Worm (Caenorhabditis elegans) whole organism, L1 larva: ENCODE data around the gene C04E6.4.

Source experiments
- aly-2 ChIP-seq: fragments of 150-350 bp; optimal IDR thresholded peaks from 2 replicates; lab custom pipeline; 2014; ENCODE audit warnings: missing biosample characterization, missing genetic modification characterization
- grh-1 ChIP-seq: fragments of 200-800 bp; sonication (Bioruptor generic); IDR thresholded peaks from 2 replicates; pipeline ENCODE4 v1.3.6; 2022; ENCODE audit warnings: missing genetic modification reagents, missing genetic modification characterization, missing compliant biosample characterization
- hpl-2 ChIP-seq: fragments of 150-350 bp; optimal IDR thresholded peaks from 2 replicates; lab custom pipeline; 2014; ENCODE audit warnings: missing biosample characterization, missing genetic modification reagents, missing genetic modification characterization
- lin-15B ChIP-seq: fragments of 150-350 bp; sonication (generic microtip); optimal IDR thresholded peaks from 3 replicates; lab custom pipeline; 2014; ENCODE audit warnings: missing biosample characterization, missing genetic modification characterization
- lir-3 ChIP-seq: sonication (generic microtip); optimal IDR thresholded peaks from 2 replicates; lab custom pipeline; 2016; ENCODE audit warnings: mild to moderate bottlenecking, missing genetic modification characterization, moderate library complexity, missing compliant biosample characterization; ENCODE audit not compliant: poor library complexity
- mdl-1 ChIP-seq, 2 experiments: fragments of 150-350 bp; optimal IDR thresholded peaks; 2 replicates each; lab custom pipeline; 2014 to 2017; ENCODE audit warnings: missing biosample characterization in 2 of 2, missing genetic modification characterization in 2 of 2, inconsistent platforms in 1 of 2
- mep-1 ChIP-seq: fragments of 150-350 bp; optimal IDR thresholded peaks from 2 replicates; lab custom pipeline; 2014; ENCODE audit warnings: missing biosample characterization, missing genetic modification characterization
- nhr-11 ChIP-seq: fragments of 150-350 bp; optimal IDR thresholded peaks from 2 replicates; lab custom pipeline; 2014; ENCODE audit warnings: missing biosample characterization, missing genetic modification characterization
- nhr-12 ChIP-seq: sonication (generic microtip); optimal IDR thresholded peaks from 2 replicates; lab custom pipeline; 2017; ENCODE audit warnings: missing biosample characterization, missing genetic modification characterization
- zag-1 ChIP-seq: fragments of 150-350 bp; optimal IDR thresholded peaks from 2 replicates; lab custom pipeline; 2014; ENCODE audit warnings: missing biosample characterization, missing genetic modification characterization

- no peak for TF ChIP-seq aly-2 (tag; lab: Kevin White, UChicago)
- no peak for TF ChIP-seq nhr-11 (tag; lab: Kevin White, UChicago)
- TF ChIP-seq lir-3 (tag; lab: Kevin White, UChicago), result no peak
- no peak for TF ChIP-seq nhr-12 (tag; lab: Kevin White, UChicago)
- TF ChIP-seq grh-1 (GFP tag; lab: Robert Waterston, UW), result no peak
- TF ChIP-seq mdl-1 (tag; optimal IDR thresholded peaks at IDR 0.05; lab: Kevin White, UChicago), result no peak
- TF ChIP-seq mep-1 (tag; lab: Kevin White, UChicago), result no peak
- TF ChIP-seq zag-1 (tag; lab: Kevin White, UChicago), result no peak
- no peak for TF ChIP-seq hpl-2 (GFP tag; lab: Kevin White, UChicago)
- TF ChIP-seq lin-15B (tag; lab: Kevin White, UChicago), result no peak
Measured at ce11 chrV:5899940-5900339, 7.2 kb upstream of the C04E6.4 start, which contains the start of gene srd-16.
